Worm (Caenorhabditis elegans) whole organism, L4 larva: Measurements from ENCODE around the gene Y43F8B.12.
"Not testable (repeated sequence)": the region's sequence is repeated elsewhere in the genome, so short reads cannot be mapped to it uniquely, and the experiment has no call there.

ENCODE experiments used
- F10B5.3 ChIP-seq: sonication (generic microtip); optimal IDR thresholded peaks from 2 replicates; lab custom pipeline; 2016; ENCODE audit warnings: mild to moderate bottlenecking, missing genetic modification characterization, missing compliant biosample characterization
- F26F4.8 ChIP-seq: fragments of 200-800 bp; sonication (Bioruptor generic); conservative IDR thresholded peaks from 2 replicates; pipeline ENCODE4 v1.3.6; 2022; ENCODE audit warnings: missing genetic modification characterization, missing compliant biosample characterization
- F49E8.2 ChIP-seq: sonication (generic microtip); optimal IDR thresholded peaks from 2 replicates; lab custom pipeline; 2016; ENCODE audit warnings: missing compliant biosample characterization, mild to moderate bottlenecking, missing genetic modification characterization, borderline replicate concordance
- R02D3.7 ChIP-seq: fragments of 150-350 bp; sonication (generic microtip); optimal IDR thresholded peaks from 3 replicates; lab custom pipeline; 2014; ENCODE audit warnings: missing biosample characterization, missing genetic modification characterization
- T20F7.1 ChIP-seq: fragments of 200-800 bp; sonication (Bioruptor generic); optimal IDR thresholded peaks from 2 replicates; lab custom pipeline; 2018; ENCODE audit warnings: mild to moderate bottlenecking, missing genetic modification characterization, missing compliant biosample characterization
- Y48G9A.11 ChIP-seq: fragments of 200-800 bp; sonication (Bioruptor generic); IDR thresholded peaks from 2 replicates; pipeline ENCODE4 v1.3.6; 2022; ENCODE audit warnings: missing genetic modification reagents, missing genetic modification characterization, missing compliant biosample characterization
- ceh-32 ChIP-seq: sonication (generic microtip); optimal IDR thresholded peaks from 2 replicates; lab custom pipeline; 2016; ENCODE audit warnings: mild to moderate bottlenecking, missing genetic modification characterization, missing compliant biosample characterization; ENCODE audit not compliant: poor library complexity
- daf-16 ChIP-seq, 3 experiments: sonication (generic microtip); optimal IDR thresholded peaks; 2 replicates each; lab custom pipeline; 2016 to 2017; ENCODE audit warnings: missing genetic modification characterization in 3 of 3, missing genetic modification reagents in 3 of 3, mild to moderate bottlenecking in 2 of 3, missing compliant biosample characterization in 2 of 3, missing biosample characterization in 1 of 3, moderate library complexity in 1 of 3
- daf-19 ChIP-seq: fragments of 200-800 bp; sonication (Bioruptor generic); conservative IDR thresholded peaks from 2 replicates; pipeline ENCODE4 v1.3.6; 2022; ENCODE audit warnings: missing genetic modification characterization, missing compliant biosample characterization
- daf-8 ChIP-seq: fragments of 200-800 bp; sonication (Bioruptor generic); IDR thresholded peaks from 2 replicates; pipeline ENCODE4 v1.3.6; 2022; ENCODE audit warnings: missing genetic modification characterization, missing compliant biosample characterization
- dmd-9 ChIP-seq: fragments of 200-800 bp; sonication (Bioruptor generic); IDR thresholded peaks from 2 replicates; pipeline ENCODE4 v1.3.6; 2022; ENCODE audit warnings: missing genetic modification reagents, missing genetic modification characterization, missing compliant biosample characterization
- dpl-1 ChIP-seq: fragments of 150-350 bp; optimal IDR thresholded peaks from 2 replicates; lab custom pipeline; 2014; ENCODE audit warnings: missing biosample characterization, missing genetic modification reagents, missing genetic modification characterization
- duxl-1 ChIP-seq: sonication (generic microtip); optimal IDR thresholded peaks from 2 replicates; lab custom pipeline; 2016; ENCODE audit warnings: mild to moderate bottlenecking, missing genetic modification characterization, moderate library complexity, missing compliant biosample characterization; ENCODE audit not compliant: poor library complexity
- egl-43 ChIP-seq: fragments of 200-800 bp; sonication (Bioruptor generic); IDR thresholded peaks from 2 replicates; pipeline ENCODE4 v1.3.6; 2022; ENCODE audit warnings: missing genetic modification reagents, missing genetic modification characterization, missing compliant biosample characterization
- fos-1 ChIP-seq: fragments of 150-350 bp; optimal IDR thresholded peaks from 2 replicates; lab custom pipeline; 2014; ENCODE audit warnings: missing biosample characterization, missing genetic modification characterization
- gei-8 ChIP-seq: fragments of 200-800 bp; sonication (Bioruptor generic); optimal IDR thresholded peaks from 2 replicates; lab custom pipeline; 2018; ENCODE audit warnings: mild to moderate bottlenecking, missing genetic modification characterization, missing compliant biosample characterization
- hif-1 ChIP-seq, 2 experiments: sonication (generic microtip); optimal IDR thresholded peaks; 2 replicates each; lab custom pipeline; 2016 to 2017; ENCODE audit warnings: missing compliant biosample characterization in 2 of 2, missing genetic modification characterization in 2 of 2, missing genetic modification reagents in 2 of 2, missing genotype in 2 of 2, mild to moderate bottlenecking in 1 of 2
- hlh-11 ChIP-seq: fragments of 200-800 bp; sonication (Bioruptor generic); optimal IDR thresholded peaks from 2 replicates; lab custom pipeline; 2018; ENCODE audit warnings: mild to moderate bottlenecking, missing genetic modification characterization, missing compliant biosample characterization
- hlh-30 ChIP-seq: sonication (generic microtip); optimal IDR thresholded peaks from 2 replicates; lab custom pipeline; 2017; ENCODE audit warnings: antibody characterized with exemption, mild to moderate bottlenecking, missing genetic modification characterization, missing compliant biosample characterization; ENCODE audit not compliant: insufficient read depth
- hmg-1.1 ChIP-seq: fragments of 200-800 bp; sonication (Bioruptor generic); IDR thresholded peaks from 2 replicates; pipeline ENCODE4 v1.3.6; 2022; ENCODE audit warnings: missing genetic modification reagents, missing genetic modification characterization, missing compliant biosample characterization
- lin-1 ChIP-seq: fragments of 200-800 bp; sonication (Bioruptor generic); IDR thresholded peaks from 2 replicates; pipeline ENCODE4 v1.3.6; 2022; ENCODE audit warnings: missing genetic modification reagents, missing genetic modification characterization, missing compliant biosample characterization
- lin-15B ChIP-seq: fragments of 150-350 bp; sonication (generic microtip); optimal IDR thresholded peaks from 3 replicates; lab custom pipeline; 2014; ENCODE audit warnings: missing biosample characterization, missing genetic modification characterization
- lin-39 ChIP-seq: fragments of 150-350 bp; optimal IDR thresholded peaks from 2 replicates; lab custom pipeline; 2014; ENCODE audit warnings: missing biosample characterization, missing genetic modification reagents, missing genetic modification characterization
- mes-2 ChIP-seq: sonication (generic microtip); optimal IDR thresholded peaks from 2 replicates; lab custom pipeline; 2016; ENCODE audit warnings: missing genotype, mild to moderate bottlenecking, missing genetic modification characterization, missing compliant biosample characterization; ENCODE audit not compliant: poor library complexity, severe bottlenecking
- nhr-111 ChIP-seq: fragments of 200-800 bp; sonication (Bioruptor generic); optimal IDR thresholded peaks from 2 replicates; lab custom pipeline; 2018; ENCODE audit warnings: mild to moderate bottlenecking, missing genetic modification characterization, missing compliant biosample characterization
- nhr-237 ChIP-seq: sonication (generic microtip); optimal IDR thresholded peaks from 2 replicates; lab custom pipeline; 2017; ENCODE audit warnings: missing biosample characterization, missing genetic modification characterization
- nhr-25 ChIP-seq: sonication (generic microtip); optimal IDR thresholded peaks from 2 replicates; lab custom pipeline; 2017; ENCODE audit warnings: missing genetic modification characterization, mild to moderate bottlenecking, missing compliant biosample characterization, antibody characterized with exemption, moderate library complexity, borderline replicate concordance; ENCODE audit not compliant: insufficient read depth
- nhr-48 ChIP-seq: sonication (generic microtip); optimal IDR thresholded peaks from 2 replicates; lab custom pipeline; 2016; ENCODE audit warnings: mild to moderate bottlenecking, missing genetic modification characterization, missing compliant biosample characterization
- nhr-6 ChIP-seq: fragments of 150-350 bp; optimal IDR thresholded peaks from 2 replicates; lab custom pipeline; 2014; ENCODE audit warnings: missing biosample characterization, missing genetic modification characterization
- nhr-77 ChIP-seq: fragments of 150-350 bp; optimal IDR thresholded peaks from 2 replicates; lab custom pipeline; 2014; ENCODE audit warnings: missing biosample characterization, missing genetic modification characterization
- php-3 ChIP-seq: fragments of 200-800 bp; sonication (Bioruptor generic); IDR thresholded peaks from 2 replicates; pipeline ENCODE4 v1.3.6; 2022; ENCODE audit warnings: missing genetic modification reagents, missing genetic modification characterization, missing compliant biosample characterization
- pqm-1 ChIP-seq: sonication (generic microtip); optimal IDR thresholded peaks from 2 replicates; lab custom pipeline; 2017; ENCODE audit warnings: missing biosample characterization, missing genetic modification characterization
- rbr-2 ChIP-seq: sonication (generic microtip); optimal IDR thresholded peaks from 2 replicates; lab custom pipeline; 2016; ENCODE audit warnings: missing genotype, missing genetic modification characterization, missing compliant biosample characterization
- sdz-12 ChIP-seq: fragments of 200-800 bp; sonication (Bioruptor generic); optimal IDR thresholded peaks from 2 replicates; lab custom pipeline; 2018; ENCODE audit warnings: mild to moderate bottlenecking, missing genetic modification characterization, missing compliant biosample characterization
- set-16 ChIP-seq: fragments of 200-800 bp; sonication (Bioruptor generic); IDR thresholded peaks from 2 replicates; pipeline ENCODE4 v1.3.6; 2022; ENCODE audit warnings: missing genetic modification reagents, missing genetic modification characterization, missing compliant biosample characterization
- skn-1 ChIP-seq: fragments of 150-350 bp; optimal IDR thresholded peaks from 2 replicates; lab custom pipeline; 2014; ENCODE audit warnings: missing biosample characterization, missing genetic modification characterization
- spr-1 ChIP-seq: sonication (generic microtip); optimal IDR thresholded peaks from 2 replicates; lab custom pipeline; 2016; ENCODE audit warnings: mild to moderate bottlenecking, missing genetic modification characterization, missing compliant biosample characterization
- tra-1 ChIP-seq: fragments of 200-800 bp; sonication (Bioruptor generic); IDR thresholded peaks from 2 replicates; pipeline ENCODE4 v1.3.6; 2022; ENCODE audit warnings: missing genetic modification reagents, missing genetic modification characterization, missing compliant biosample characterization
- unc-130 ChIP-seq: sonication (generic microtip); optimal IDR thresholded peaks from 2 replicates; lab custom pipeline; 2016; ENCODE audit warnings: missing genetic modification reagents, missing genetic modification characterization, missing compliant biosample characterization
- unc-39 ChIP-seq: sonication (generic microtip); optimal IDR thresholded peaks from 2 replicates; lab custom pipeline; 2017; ENCODE audit warnings: missing biosample characterization, missing genetic modification characterization
- unc-62 ChIP-seq, 3 experiments: fragments of 150-350 bp in 1 of 3; sonication (generic microtip); optimal IDR thresholded peaks in 2 of 3; peaks in 1 of 3; 1 replicate in 1 of 3; 2 replicates in 2 of 3; lab custom pipeline; 2014 to 2017; ENCODE audit warnings: missing biosample characterization in 3 of 3, missing genetic modification characterization in 3 of 3, missing genetic modification reagents in 3 of 3, missing genotype in 1 of 3

The Y43F8B.12 gene

ce11 chrV:19459501-19459900 is 8.7 kb upstream of the Y43F8B.12 start:
- TF ChIP-seq tra-1 (GFP tag; lab: Robert Waterston, UW) = peak; percentile 26; the same call in 1 of the 2 replicates
- TF ChIP-seq daf-16 (GFP tag; optimal IDR thresholded peaks at IDR 0.05; lab: Kevin White, UChicago) = not testable (repeated sequence)
- peak; percentile 31 for TF ChIP-seq daf-16 (tag; optimal IDR thresholded peaks at IDR 0.05; lab: Kevin White, UChicago)
- TF ChIP-seq php-3 (GFP tag; lab: Robert Waterston, UW) = peak; percentile 98

- TF ChIP-seq dpl-1 (GFP tag; lab: Kevin White, UChicago) (no peak), rbr-2 (no peak), lin-1 (GFP tag; lab: Robert Waterston, UW) (no peak), F10B5.3 (no peak), fos-1 (tag; lab: Kevin White, UChicago) (no peak), egl-43 (no peak), daf-8 (GFP tag; lab: Robert Waterston, UW) (no peak), hmg-1.1 (GFP tag; lab: Robert Waterston, UW) (no peak), daf-16 (GFP tag; optimal IDR thresholded peaks at IDR 0.05; lab: Kevin White, UChicago) (no peak), daf-16 (tag; optimal IDR thresholded peaks at IDR 0.05; lab: Kevin White, UChicago) (no peak), dmd-9 (no peak), skn-1 (no peak), lin-15B (tag; lab: Kevin White, UChicago) (no peak), nhr-111 (GFP tag; lab: Kevin White, UChicago) (no peak), daf-19 (no peak), ceh-32 (no peak)
Observed at ce11 chrV:19462020-19462419, 6.2 kb upstream of the Y43F8B.12 start, which contains the start of gene Y43F8B.15. Y43F8B.15 (minus strand) TSS chrV:19462120.

ce11 chrV:19462612-19463011 is 5.6 kb upstream of the Y43F8B.12 start, which contains the start of gene Y43F8B.25:
Y43F8B.25 (plus strand) TSS chrV:19462912.
- TF ChIP-seq F49E8.2 (tag; lab: Kevin White, UChicago) = no peak
- no peak for TF ChIP-seq daf-16 (GFP tag; optimal IDR thresholded peaks at IDR 0.05; lab: Kevin White, UChicago)
- peak; percentile 2 for TF ChIP-seq daf-16 (tag; optimal IDR thresholded peaks at IDR 0.05; lab: Kevin White, UChicago)

ce11 chrV:19467574-19467973 is 609 bp upstream of the Y43F8B.12 start, which contains the start of gene Y43F8B.23:
Y43F8B.23 (minus strand) TSS chrV:19467648.
- TF ChIP-seq hif-1 (tag; optimal IDR thresholded peaks at IDR 0.05; lab: Kevin White, UChicago) = no peak
- no peak for TF ChIP-seq duxl-1 (tag; lab: Kevin White, UChicago)
- peak; percentile 92 for TF ChIP-seq pqm-1 (tag; lab: Kevin White, UChicago)
- no peak for TF ChIP-seq Y48G9A.11 (GFP tag; lab: Robert Waterston, UW)
- TF ChIP-seq dmd-9 = no peak
- no peak for TF ChIP-seq nhr-48 (tag; lab: Kevin White, UChicago)
- no peak for TF ChIP-seq gei-8 (GFP tag; lab: Kevin White, UChicago)
- no peak for TF ChIP-seq lin-15B (tag; lab: Kevin White, UChicago)
- TF ChIP-seq daf-8 (GFP tag; lab: Robert Waterston, UW) = no peak
- TF ChIP-seq lin-39 (tag; lab: Kevin White, UChicago) = no peak
- TF ChIP-seq ceh-32 = no peak
- no peak for TF ChIP-seq nhr-237 (tag; lab: Kevin White, UChicago)
- TF ChIP-seq daf-19 = no peak
- no peak for TF ChIP-seq nhr-6 (tag; lab: Kevin White, UChicago)
- no peak for TF ChIP-seq unc-39 (tag; lab: Kevin White, UChicago)
- no peak for TF ChIP-seq daf-16 (GFP tag; optimal IDR thresholded peaks at IDR 0.05; lab: Kevin White, UChicago)
- peak; percentile 11 for TF ChIP-seq daf-16 (tag; optimal IDR thresholded peaks at IDR 0.05; lab: Kevin White, UChicago)
- TF ChIP-seq spr-1 = no peak
- TF ChIP-seq hlh-30 (tag; lab: Kevin White, UChicago) = peak; percentile 27
- no peak for TF ChIP-seq sdz-12 (GFP tag; lab: Kevin White, UChicago)
- TF ChIP-seq mes-2 = no peak
- peak in 1 of 2 experiments; percentile 40 for TF ChIP-seq unc-62 (GFP tag; optimal IDR thresholded peaks at IDR 0.05 in 1 of 2; lab: Kevin White, UChicago)
- no peak for TF ChIP-seq unc-62 (tag; optimal IDR thresholded peaks at IDR 0.05; lab: Kevin White, UChicago)
- no peak for TF ChIP-seq F10B5.3
- TF ChIP-seq T20F7.1 (GFP tag; lab: Kevin White, UChicago) = peak; percentile 11
- no peak for TF ChIP-seq nhr-111 (GFP tag; lab: Kevin White, UChicago)
- TF ChIP-seq fos-1 (tag; lab: Kevin White, UChicago) = no peak
- no peak for TF ChIP-seq R02D3.7 (tag; lab: Kevin White, UChicago)
- TF ChIP-seq nhr-25 (tag; lab: Kevin White, UChicago) = no peak
- no peak for TF ChIP-seq set-16 (GFP tag; lab: Robert Waterston, UW)
- peak; percentile 24 for TF ChIP-seq hlh-11
- TF ChIP-seq nhr-77 (tag; lab: Kevin White, UChicago) = peak; percentile 26
- TF ChIP-seq unc-130 = no peak
- no peak for TF ChIP-seq F26F4.8 (GFP tag; lab: Robert Waterston, UW)
- no peak for TF ChIP-seq skn-1
